Worm (Caenorhabditis elegans) whole organism, L3 larva: ENCODE data around the gene srx-131.

Experiments
- ZK546.5 ChIP-seq: sonication (generic microtip); optimal IDR thresholded peaks from 2 replicates; lab custom pipeline; 2017; ENCODE audit warnings: missing biosample characterization, missing genetic modification characterization
- aly-2 ChIP-seq: fragments of 150-350 bp; optimal IDR thresholded peaks from 2 replicates; lab custom pipeline; 2014; ENCODE audit warnings: missing biosample characterization, missing genetic modification characterization
- ama-1 ChIP-seq: fragments of 150-350 bp; optimal IDR thresholded peaks from 2 replicates; lab custom pipeline; 2018
- ceh-16 ChIP-seq: sonication (generic microtip); optimal IDR thresholded peaks from 2 replicates; lab custom pipeline; 2017; ENCODE audit warnings: missing biosample characterization, missing genetic modification characterization
- ceh-9 ChIP-seq: sonication (generic microtip); optimal IDR thresholded peaks from 2 replicates; lab custom pipeline; 2018; ENCODE audit warnings: missing biosample characterization, missing genetic modification characterization
- elt-3 ChIP-seq, 3 experiments: fragments of 150-350 bp in 1 of 3; sonication (generic microtip) in 2 of 3; optimal IDR thresholded peaks; 2 replicates in 2 of 3; 4 replicates in 1 of 3; lab custom pipeline; 2014 to 2017; ENCODE audit warnings: missing biosample characterization in 3 of 3, missing genetic modification characterization in 3 of 3
- jun-1 ChIP-seq: fragments of 150-350 bp; optimal IDR thresholded peaks from 2 replicates; lab custom pipeline; 2014; ENCODE audit warnings: missing biosample characterization, missing genetic modification reagents, missing genetic modification characterization
- lin-15B ChIP-seq: fragments of 150-350 bp; optimal IDR thresholded peaks from 2 replicates; lab custom pipeline; 2014; ENCODE audit warnings: missing biosample characterization, missing genetic modification characterization
- nhr-12 ChIP-seq: fragments of 150-350 bp; optimal IDR thresholded peaks from 2 replicates; lab custom pipeline; 2014; ENCODE audit warnings: missing biosample characterization, missing genetic modification characterization
- nhr-237 ChIP-seq: fragments of 150-350 bp; optimal IDR thresholded peaks from 2 replicates; lab custom pipeline; 2014; ENCODE audit warnings: missing biosample characterization, missing genetic modification characterization
- snpc-4 ChIP-seq: fragments of 150-350 bp; optimal IDR thresholded peaks from 2 replicates; lab custom pipeline; 2014; ENCODE audit warnings: missing biosample characterization, missing genetic modification characterization
- unc-39 ChIP-seq: sonication (generic microtip); optimal IDR thresholded peaks from 4 replicates; lab custom pipeline; 2017; ENCODE audit warnings: missing biosample characterization, missing genetic modification characterization

DNA sequence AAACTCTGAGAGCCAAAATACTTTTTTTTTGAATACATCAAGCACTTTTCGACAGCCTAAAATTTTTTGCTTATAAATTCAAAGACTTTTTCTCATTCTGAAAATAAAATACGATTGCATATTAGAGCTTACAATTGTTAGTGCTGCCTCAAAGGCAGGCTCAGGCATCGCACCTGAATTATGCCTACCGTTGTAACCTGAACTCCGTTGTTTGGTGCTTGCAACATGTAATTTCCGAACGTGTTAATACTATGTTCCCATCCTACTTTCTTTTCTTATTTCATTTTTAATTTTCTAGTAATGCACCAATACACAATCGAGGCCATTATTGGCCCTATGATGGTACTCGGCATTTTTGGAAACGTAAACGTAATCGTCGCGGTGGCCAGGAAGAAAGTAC is 42.1 kb downstream of the srx-131 start, which contains the start of gene srsx-19:
- TF ChIP-seq aly-2 (tag; lab: Kevin White, UChicago) (no peak), ZK546.5 (tag; lab: Kevin White, UChicago) (no peak), ceh-16 (tag; lab: Kevin White, UChicago) (no peak), lin-15B (tag; lab: Kevin White, UChicago) (no peak), elt-3 (tag; optimal IDR thresholded peaks at IDR 0.05; lab: Kevin White, UChicago) (no peak), ceh-9 (tag; lab: Kevin White, UChicago) (no peak), nhr-237 (no peak), nhr-12 (tag; lab: Kevin White, UChicago) (no peak), unc-39 (tag; lab: Kevin White, UChicago) (no peak), jun-1 (no peak), ama-1 (lab: Kevin White, UChicago) (no peak), snpc-4 (tag; lab: Kevin White, UChicago) (no peak)
